Worm (Caenorhabditis elegans): ENCODE measurements around the gene rabr-3.

rabr-3 gene

ce11 chrV:16190485-16190884 is 5.0 kb upstream of the rabr-3 start, which contains the start of gene srh-281:
Gene srh-281 (plus strand): TSS chrV:16190785.
- TF ChIP-seq cebp-1 (GFP tag; IDR thresholded peaks at IDR 0.05) (no peak), cebp-1 (tag; optimal IDR thresholded peaks at IDR 0.05) (no peak), F39B2.1 (GFP tag; IDR thresholded peaks at IDR 0.05) (no peak), ZK185.1 (tag; optimal IDR thresholded peaks at IDR 0.05; ENCODE audit: poor library complexity, severe bottlenecking) (no peak), T07F8.4 (tag; optimal IDR thresholded peaks at IDR 0.05) (no peak)

DNA sequence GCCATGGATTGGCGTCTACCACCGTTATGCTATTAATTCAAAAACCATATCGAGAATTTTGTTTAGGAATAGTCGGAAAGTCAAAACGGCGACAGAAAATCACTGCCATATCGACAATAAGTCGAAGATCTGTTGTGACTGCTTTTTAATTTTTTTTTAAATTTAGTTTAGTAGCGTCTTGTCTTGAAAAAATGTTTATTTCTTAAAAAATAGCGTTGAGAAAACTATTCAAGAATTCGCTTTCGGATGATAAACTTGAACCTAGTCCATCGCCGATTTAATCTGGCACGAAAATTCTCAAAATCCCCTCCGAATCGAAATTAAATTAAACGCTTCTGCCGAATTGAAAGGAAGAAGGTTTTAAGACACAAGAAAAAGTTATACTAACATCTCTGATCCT is 3.4 kb upstream of the rabr-3 start, which contains the start of gene srh-279:
srh-279 (plus strand) TSS at position 301 of the 400 bp plus-strand sequence.
- no peak for TF ChIP-seq K11D2.4 (GFP tag; IDR thresholded peaks at IDR 0.05)

- TF ChIP-seq ztf-26 (tag; optimal IDR thresholded peaks at IDR 0.05), result no peak
- no peak for TF ChIP-seq F10E7.11 (tag; optimal IDR thresholded peaks at IDR 0.05)
- no peak for TF ChIP-seq efl-1 (GFP tag; optimal IDR thresholded peaks at IDR 0.05)
Observed at ce11 chrV:16194639-16195038, 840 bp upstream of the rabr-3 start, which contains the start of gene rabr-4. Gene rabr-4 (plus strand): TSS chrV:16194939.

DNA sequence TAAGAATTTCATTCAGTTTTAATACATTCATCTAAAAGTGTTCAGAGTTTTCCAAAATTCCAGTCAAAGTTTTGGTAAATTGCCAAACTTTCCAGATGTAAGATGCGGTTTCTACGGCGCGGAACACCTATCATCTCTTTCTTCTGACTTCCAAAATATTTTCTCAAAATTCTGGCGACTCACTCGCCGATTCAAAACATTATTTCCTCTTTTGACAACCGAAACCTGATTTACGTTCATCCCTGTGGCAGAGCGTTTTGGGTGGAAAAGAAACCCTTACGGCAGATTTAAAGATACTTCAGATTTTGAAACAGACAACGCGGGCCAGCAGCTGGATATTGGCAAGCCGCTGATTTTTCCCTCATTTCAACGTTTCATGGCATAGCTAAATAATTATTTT is 2.5 kb downstream of the rabr-3 start, which contains the start of gene F11A5.5:
F11A5.5 (plus strand) TSS at position 301 of the 400 bp plus-strand sequence.
- TF ChIP-seq F52B5.7 (tag; optimal IDR thresholded peaks at IDR 0.05) (no peak), sea-2 (GFP tag; IDR thresholded peaks at IDR 0.05) (no peak), T07F8.4 (tag; optimal IDR thresholded peaks at IDR 0.05) (no peak), chd-7 (tag; optimal IDR thresholded peaks at IDR 0.05) (no peak), sdz-38 (tag; optimal IDR thresholded peaks at IDR 0.05) (no peak), F37B4.10 (GFP tag; IDR thresholded peaks at IDR 0.05) (no peak), Y53F4B.3 (GFP tag; IDR thresholded peaks at IDR 0.05) (no peak), F39B2.1 (GFP tag; IDR thresholded peaks at IDR 0.05) (no peak), tbx-9 (tag; optimal IDR thresholded peaks at IDR 0.05; ENCODE audit: borderline replicate concordance) (no peak), die-1 (tag; optimal IDR thresholded peaks at IDR 0.05) (no peak), tlf-1 (GFP tag; optimal IDR thresholded peaks at IDR 0.05) (no peak), ztf-3 (GFP tag; optimal IDR thresholded peaks at IDR 0.05) (no peak), Y67H2A.10 (GFP tag; conservative IDR thresholded peaks at IDR 0.05) (no peak), lin-35 (GFP tag; optimal IDR thresholded peaks at IDR 0.05) (no peak), ets-4 (GFP tag; optimal IDR thresholded peaks at IDR 0.05) (no peak), ztf-26 (tag; optimal IDR thresholded peaks at IDR 0.05) (no peak), ekl-4 (GFP tag; IDR thresholded peaks at IDR 0.05) (no peak), dox-1 (GFP tag; IDR thresholded peaks at IDR 0.05) (no peak), hrde-1 (tag; optimal IDR thresholded peaks at IDR 0.05; ENCODE audit: borderline replicate concordance) (no peak), bed-1 (GFP tag; IDR thresholded peaks at IDR 0.05) (no peak)

ce11 chrV:16201730-16202129 is 6.3 kb downstream of the rabr-3 start, which contains the start of gene F11A5.17:
Gene F11A5.17 (plus strand): TSS chrV:16202030.
- TF ChIP-seq mel-28 (tag; optimal IDR thresholded peaks at IDR 0.05; ENCODE audit: borderline replicate concordance), result no peak
- no peak for TF ChIP-seq nhr-90 (tag; optimal IDR thresholded peaks at IDR 0.05)
- no peak for TF ChIP-seq fkh-3 (tag; optimal IDR thresholded peaks at IDR 0.05)
- TF ChIP-seq C17E4.6 (GFP tag; IDR thresholded peaks at IDR 0.05), result no peak

- TF ChIP-seq F57A8.1 (GFP tag; optimal IDR thresholded peaks at IDR 0.05) (no peak), tbp1 (GFP tag; optimal IDR thresholded peaks at IDR 0.05) (no peak), madf-3 (GFP tag; IDR thresholded peaks at IDR 0.05) (no peak), ztf-18 (tag; optimal IDR thresholded peaks at IDR 0.05) (no peak), nfyb-1 (GFP tag; IDR thresholded peaks at IDR 0.05) (no peak), bed-1 (GFP tag; IDR thresholded peaks at IDR 0.05) (no peak), let-607 (tag; optimal IDR thresholded peaks at IDR 0.05) (no peak), ceh-91 (GFP tag; IDR thresholded peaks at IDR 0.05) (no peak), hsf-1 (GFP tag; IDR thresholded peaks at IDR 0.05) (no peak), nhr-80 (tag; optimal IDR thresholded peaks at IDR 0.05) (no peak), Y95B8A.8 (GFP tag; IDR thresholded peaks at IDR 0.05) (no peak), unc-130 (GFP tag; optimal IDR thresholded peaks at IDR 0.05) (no peak)
Observed at ce11 chrV:16202618-16203017, 7.1 kb downstream of the rabr-3 start, which contains the start of gene F11A5.18. Gene F11A5.18 (plus strand): TSS chrV:16202918.

Measured in whole organism, young adult.